Worm (Caenorhabditis elegans): ENCODE results near the gene seip-1.

DNA sequence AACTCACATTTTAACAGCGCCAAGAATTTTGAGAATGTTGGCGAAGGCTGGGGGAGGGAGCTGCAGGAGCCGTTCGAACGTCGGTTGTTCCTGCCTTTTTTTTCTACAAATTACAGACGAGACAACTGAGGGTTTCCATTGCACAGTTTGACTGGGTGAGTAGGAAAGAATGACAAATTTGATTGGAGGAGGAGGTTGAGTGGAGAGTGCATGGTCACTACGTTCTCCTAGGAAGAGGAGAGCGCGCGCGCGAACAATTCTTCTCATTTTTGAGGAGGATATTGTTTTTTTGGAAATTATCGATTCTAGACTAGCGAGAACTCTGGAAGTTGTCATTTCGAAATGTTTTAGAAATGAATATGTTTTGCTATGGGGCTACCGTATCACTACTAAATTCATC is 18.3 kb downstream of the seip-1 start, which contains the start of gene dhs-17:
- TF ChIP-seq scrt-1 (GFP tag; IDR thresholded peaks at IDR 0.05): no peak
- no peak for TF ChIP-seq pes-1 (GFP tag; IDR thresholded peaks at IDR 0.05)
- TF ChIP-seq tbx-37 (GFP tag; conservative IDR thresholded peaks at IDR 0.05): no peak
- TF ChIP-seq ceh-36 (tag; optimal IDR thresholded peaks at IDR 0.05): no peak
- TF ChIP-seq B0310.2 (tag; optimal IDR thresholded peaks at IDR 0.05): no peak
- no peak for TF ChIP-seq hmbx-1 (tag; optimal IDR thresholded peaks at IDR 0.05)
- no peak for TF ChIP-seq hmg-4 (GFP tag; optimal IDR thresholded peaks at IDR 0.05)
- no peak for TF ChIP-seq hnd-1 (tag; optimal IDR thresholded peaks at IDR 0.05)
- no peak for TF ChIP-seq F13C5.2 (tag; optimal IDR thresholded peaks at IDR 0.05)
- TF ChIP-seq ama-1 (optimal IDR thresholded peaks at IDR 0.05): no peak

All from whole organism, early embryonic.